Worm (Caenorhabditis elegans) whole organism, late embryonic: ENCODE measurements around the gene R07A4.4.
A peak's percentile ranks its signal among the peaks of the same experiment; 100 is the strongest.

Experiments used
- C38D4.7 ChIP-seq: fragments of 200-800 bp; sonication (Bioruptor generic); optimal IDR thresholded peaks from 2 replicates; lab custom pipeline; 2018; ENCODE audit warnings: mild to moderate bottlenecking, missing genetic modification characterization, moderate library complexity, missing compliant biosample characterization
- K09A11.1 ChIP-seq: sonication (generic microtip); optimal IDR thresholded peaks from 2 replicates; lab custom pipeline; 2017; ENCODE audit warnings: antibody characterized with exemption, mild to moderate bottlenecking, missing genetic modification characterization, missing compliant biosample characterization; ENCODE audit not compliant: insufficient read depth
- ceh-18 ChIP-seq: sonication (generic microtip); optimal IDR thresholded peaks from 2 replicates; lab custom pipeline; 2016; ENCODE audit warnings: missing genetic modification characterization, missing compliant biosample characterization
- ceh-19 ChIP-seq: fragments of 200-800 bp; sonication (Bioruptor generic); optimal IDR thresholded peaks from 2 replicates; lab custom pipeline; 2018; ENCODE audit warnings: mild to moderate bottlenecking, missing genetic modification characterization, missing compliant biosample characterization
- ceh-30 ChIP-seq: fragments of 150-350 bp; optimal IDR thresholded peaks from 2 replicates; lab custom pipeline; 2014; ENCODE audit warnings: missing biosample characterization, missing genetic modification characterization
- ceh-45 ChIP-seq: fragments of 200-800 bp; sonication (Bioruptor generic); IDR thresholded peaks from 2 replicates; pipeline ENCODE4 v1.3.6; 2022; ENCODE audit warnings: missing genetic modification reagents, missing genetic modification characterization, missing compliant biosample characterization
- ceh-48 ChIP-seq: sonication (generic microtip); optimal IDR thresholded peaks from 2 replicates; lab custom pipeline; 2016; ENCODE audit warnings: missing genetic modification characterization, inconsistent platforms, missing compliant biosample characterization
- elt-2 ChIP-seq: sonication (generic microtip); optimal IDR thresholded peaks from 2 replicates; lab custom pipeline; 2016; ENCODE audit warnings: missing genetic modification reagents, missing genetic modification characterization, missing compliant biosample characterization
- elt-4 ChIP-seq: sonication (generic microtip); optimal IDR thresholded peaks from 2 replicates; lab custom pipeline; 2016; ENCODE audit warnings: missing genetic modification characterization, missing compliant biosample characterization
- ets-4 ChIP-seq: sonication (generic microtip); optimal IDR thresholded peaks from 2 replicates; lab custom pipeline; 2016; ENCODE audit warnings: missing genetic modification characterization, missing compliant biosample characterization
- fax-1 ChIP-seq: sonication (generic microtip); optimal IDR thresholded peaks from 2 replicates; lab custom pipeline; 2016; ENCODE audit warnings: missing genotype, missing genetic modification characterization, missing compliant biosample characterization
- fkh-10 ChIP-seq: fragments of 150-350 bp; optimal IDR thresholded peaks from 2 replicates; lab custom pipeline; 2014; ENCODE audit warnings: missing biosample characterization, missing genetic modification reagents, missing genetic modification characterization
- gmeb-2 ChIP-seq: sonication (generic microtip); optimal IDR thresholded peaks from 2 replicates; lab custom pipeline; 2016; ENCODE audit warnings: missing genetic modification characterization, inconsistent platforms, missing compliant biosample characterization
- hlh-6 ChIP-seq: sonication (generic microtip); optimal IDR thresholded peaks from 2 replicates; lab custom pipeline; 2016; ENCODE audit warnings: missing genotype, missing genetic modification characterization, missing compliant biosample characterization
- lin-11 ChIP-seq: fragments of 200-800 bp; sonication (Bioruptor generic); optimal IDR thresholded peaks from 2 replicates; lab custom pipeline; 2018; ENCODE audit warnings: mild to moderate bottlenecking, missing genetic modification characterization, missing compliant biosample characterization
- mec-3 ChIP-seq: sonication (generic microtip); optimal IDR thresholded peaks from 2 replicates; lab custom pipeline; 2016; ENCODE audit warnings: borderline replicate concordance, missing genetic modification characterization, missing compliant biosample characterization
- nfya-1 ChIP-seq: sonication (generic microtip); optimal IDR thresholded peaks from 2 replicates; lab custom pipeline; 2017; ENCODE audit warnings: missing genetic modification characterization, mild to moderate bottlenecking, missing compliant biosample characterization, antibody characterized with exemption, moderate library complexity
- nhr-11 ChIP-seq: fragments of 150-350 bp; optimal IDR thresholded peaks from 2 replicates; lab custom pipeline; 2014; ENCODE audit warnings: missing biosample characterization, missing genetic modification characterization
- nhr-232 ChIP-seq: sonication (generic microtip); optimal IDR thresholded peaks from 2 replicates; lab custom pipeline; 2016; ENCODE audit warnings: missing genetic modification characterization, missing compliant biosample characterization
- pag-3 ChIP-seq: sonication (generic microtip); optimal IDR thresholded peaks from 2 replicates; lab custom pipeline; 2016; ENCODE audit warnings: missing compliant biosample characterization, missing genetic modification characterization, borderline replicate concordance
- pax-1 ChIP-seq: fragments of 150-350 bp; optimal IDR thresholded peaks from 2 replicates; lab custom pipeline; 2014; ENCODE audit warnings: missing biosample characterization, missing genetic modification characterization
- pha-2 ChIP-seq: sonication (generic microtip); optimal IDR thresholded peaks from 2 replicates; lab custom pipeline; 2017; ENCODE audit warnings: mild to moderate bottlenecking, missing genetic modification characterization, missing compliant biosample characterization
- pha-4 ChIP-seq: fragments of 150-350 bp; optimal IDR thresholded peaks from 2 replicates; lab custom pipeline; 2018; ENCODE audit warnings: missing biosample characterization, missing genetic modification reagents, missing genetic modification characterization
- pqm-1 ChIP-seq: sonication (generic microtip); optimal IDR thresholded peaks from 2 replicates; lab custom pipeline; 2016; ENCODE audit warnings: missing genetic modification characterization, missing compliant biosample characterization
- ref-2 ChIP-seq: sonication (generic microtip); optimal IDR thresholded peaks from 2 replicates; lab custom pipeline; 2016; ENCODE audit warnings: missing genetic modification characterization, missing compliant biosample characterization
- rnt-1 ChIP-seq: sonication (generic microtip); optimal IDR thresholded peaks from 2 replicates; lab custom pipeline; 2016; ENCODE audit warnings: missing genetic modification characterization, missing compliant biosample characterization
- sdc-2 ChIP-seq: sonication (generic microtip); optimal IDR thresholded peaks from 2 replicates; lab custom pipeline; 2016; ENCODE audit warnings: missing genotype, missing genetic modification characterization, missing compliant biosample characterization
- sox-2 ChIP-seq: fragments of 200-800 bp; sonication (Bioruptor generic); IDR thresholded peaks from 2 replicates; pipeline ENCODE4 v1.3.6; 2022; ENCODE audit warnings: missing genetic modification reagents, missing genetic modification characterization, missing compliant biosample characterization
- sox-4 ChIP-seq: sonication (generic microtip); optimal IDR thresholded peaks from 2 replicates; lab custom pipeline; 2017; ENCODE audit warnings: mild to moderate bottlenecking, missing genetic modification characterization, inconsistent platforms, missing compliant biosample characterization
- syd-9 ChIP-seq: sonication (generic microtip); optimal IDR thresholded peaks from 2 replicates; lab custom pipeline; 2016; ENCODE audit warnings: mild to moderate bottlenecking, missing genetic modification characterization, moderate library complexity, missing compliant biosample characterization
- tbx-7 ChIP-seq: sonication (generic microtip); optimal IDR thresholded peaks from 2 replicates; lab custom pipeline; 2016; ENCODE audit warnings: missing genotype, missing genetic modification characterization, missing compliant biosample characterization
- unc-3 ChIP-seq, 2 experiments: fragments of 200-800 bp in 1 of 2; sonication (Bioruptor generic) in 1 of 2; sonication (generic microtip) in 1 of 2; conservative IDR thresholded peaks in 1 of 2; optimal IDR thresholded peaks in 1 of 2; 2 replicates each; pipeline versions ENCODE4 v1.3.6 to Lab custom; 2016 to 2022; ENCODE audit warnings: missing compliant biosample characterization in 2 of 2, missing genetic modification characterization in 2 of 2, missing genetic modification reagents in 1 of 2
- unc-42 ChIP-seq: sonication (generic microtip); optimal IDR thresholded peaks from 2 replicates; lab custom pipeline; 2016; ENCODE audit warnings: missing genotype, missing genetic modification characterization, missing compliant biosample characterization
- unc-55 ChIP-seq: sonication (generic microtip); optimal IDR thresholded peaks from 2 replicates; lab custom pipeline; 2017; ENCODE audit warnings: missing biosample characterization, missing genetic modification reagents, missing genetic modification characterization
- zip-5 ChIP-seq: sonication (generic microtip); optimal IDR thresholded peaks from 2 replicates; lab custom pipeline; 2016; ENCODE audit warnings: missing genetic modification characterization, missing compliant biosample characterization
- ztf-16 ChIP-seq: sonication (generic microtip); optimal IDR thresholded peaks from 2 replicates; lab custom pipeline; 2017; ENCODE audit warnings: missing genetic modification characterization, missing compliant biosample characterization

Gene R07A4.4

ce11 chrX:10787203-10787602 lies 29.7 kb upstream of the R07A4.4 start, which contains the start of gene ttr-14:
Gene ttr-14 (plus strand): TSS chrX:10787503.
- no peak for TF ChIP-seq pag-3 (tag; lab: Kevin White, UChicago)
- TF ChIP-seq sox-4 (tag; lab: Kevin White, UChicago), result no peak
- no peak for TF ChIP-seq ceh-18
- no peak for TF ChIP-seq sox-2 (GFP tag; lab: Robert Waterston, UW)
- TF ChIP-seq C38D4.7 (GFP tag; lab: Kevin White, UChicago), result no peak
- no peak for TF ChIP-seq fkh-10 (GFP tag; lab: Kevin White, UChicago)
- no peak for TF ChIP-seq elt-4 (tag; lab: Kevin White, UChicago)
- TF ChIP-seq pha-4, result no peak
- TF ChIP-seq elt-2 (tag; lab: Kevin White, UChicago), result no peak
- no peak for TF ChIP-seq ceh-19 (GFP tag; lab: Kevin White, UChicago)
- TF ChIP-seq nhr-232 (tag; lab: Kevin White, UChicago), result no peak
- TF ChIP-seq ets-4 (tag; lab: Kevin White, UChicago), result no peak
- TF ChIP-seq ztf-16 (tag; lab: Kevin White, UChicago), result no peak
- TF ChIP-seq fax-1, result no peak

ce11 chrX:10783822-10784221 lies 26.3 kb upstream of the R07A4.4 start, which contains the start of gene clc-4:
Gene clc-4 (minus strand): TSS chrX:10783922.
- no peak for TF ChIP-seq K09A11.1 (tag; lab: Kevin White, UChicago)
- no peak for TF ChIP-seq ceh-30 (tag; lab: Kevin White, UChicago)
- no peak for TF ChIP-seq nhr-11 (tag; lab: Kevin White, UChicago)
- no peak for TF ChIP-seq unc-55 (GFP tag; lab: Kevin White, UChicago)
- TF ChIP-seq ets-4 (tag; lab: Kevin White, UChicago), result no peak
- no peak for TF ChIP-seq ceh-48 (tag; lab: Kevin White, UChicago)

- TF ChIP-seq pqm-1, result no peak
- TF ChIP-seq elt-2 (tag; lab: Kevin White, UChicago), result peak; percentile 12
- TF ChIP-seq mec-3 (tag; lab: Kevin White, UChicago), result no peak
- no peak for TF ChIP-seq tbx-7 (tag; lab: Kevin White, UChicago)
- no peak for TF ChIP-seq ceh-18
Measured at ce11 chrX:10780542-10781266, 23.2 kb upstream of the R07A4.4 start.

ce11 chrX:10774865-10775264 lies 17.4 kb upstream of the R07A4.4 start:
- no peak for TF ChIP-seq sox-2 (GFP tag; lab: Robert Waterston, UW)
- TF ChIP-seq pax-1, result no peak
- TF ChIP-seq zip-5, result no peak
- TF ChIP-seq ref-2, result no peak
- no peak for TF ChIP-seq syd-9 (tag; lab: Kevin White, UChicago)
- no peak for TF ChIP-seq ceh-30 (tag; lab: Kevin White, UChicago)
- no peak for TF ChIP-seq fkh-10 (GFP tag; lab: Kevin White, UChicago)
- no peak for TF ChIP-seq ceh-19 (GFP tag; lab: Kevin White, UChicago)
- TF ChIP-seq gmeb-2, result no peak
- TF ChIP-seq ceh-45 (GFP tag; lab: Robert Waterston, UW), result no peak
- no peak for TF ChIP-seq elt-4 (tag; lab: Kevin White, UChicago)
- TF ChIP-seq unc-3 (GFP tag; conservative IDR thresholded peaks at IDR 0.05; lab: Robert Waterston, UW), result no peak
- no peak for TF ChIP-seq unc-3 (tag; optimal IDR thresholded peaks at IDR 0.05; lab: Kevin White, UChicago)
- no peak for TF ChIP-seq sdc-2
- no peak for TF ChIP-seq pha-2
- no peak for TF ChIP-seq pha-4
- no peak for TF ChIP-seq nfya-1
- TF ChIP-seq rnt-1 (tag; lab: Kevin White, UChicago), result no peak
- TF ChIP-seq hlh-6 (tag; lab: Kevin White, UChicago), result no peak
- TF ChIP-seq unc-42, result no peak
- no peak for TF ChIP-seq lin-11 (tag; lab: Kevin White, UChicago)
